Worm (Caenorhabditis elegans) whole organism, early embryonic: ENCODE results near the gene clec-83.

ENCODE experiments used
- ama-1 ChIP-seq: fragments of 150-350 bp; optimal IDR thresholded peaks from 2 replicates; lab custom pipeline; 2014
- ets-7 ChIP-seq: sonication (generic microtip); optimal IDR thresholded peaks from 2 replicates; lab custom pipeline; 2016; ENCODE audit warnings: missing genotype, missing genetic modification characterization, missing compliant biosample characterization
- hmg-4 ChIP-seq: fragments of 200-800 bp; sonication (Bioruptor generic); optimal IDR thresholded peaks from 2 replicates; lab custom pipeline; 2018; ENCODE audit warnings: mild to moderate bottlenecking, missing genetic modification characterization, missing compliant biosample characterization

DNA sequence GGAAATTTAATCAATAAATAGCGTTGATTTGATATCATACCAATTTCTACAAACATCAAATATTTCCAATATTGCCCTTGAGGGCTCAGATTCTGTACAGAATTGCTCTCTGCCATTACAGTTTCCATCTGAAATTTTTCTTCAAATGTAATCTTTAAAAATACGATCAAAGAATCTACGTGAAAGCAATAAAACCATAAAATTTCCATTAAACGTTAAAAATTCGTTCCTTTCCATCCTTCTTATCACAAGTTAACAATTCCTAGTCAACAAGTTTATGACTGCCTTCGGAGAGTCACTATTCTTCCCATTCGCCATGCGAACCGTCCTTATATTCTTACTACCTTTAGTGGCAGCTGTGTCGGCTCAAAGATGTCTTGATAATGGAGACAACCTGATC, 5.9 kb downstream of the clec-83 start, which contains the start of gene clec-82:
- TF ChIP-seq ama-1 (lab: Kevin White, UChicago) (no peak), ets-7 (tag; lab: Kevin White, UChicago) (no peak), hmg-4 (GFP tag; lab: Kevin White, UChicago) (no peak)
